Fruit fly (Drosophila melanogaster) whole organism, prepupa: ENCODE data around the gene stv.

Experiments
- Blimp-1 ChIP-seq: fragments of 200-800 bp; sonication (Bioruptor generic); optimal IDR thresholded peaks from 3 replicates; lab custom pipeline; 2017; ENCODE audit warnings: missing biosample characterization, missing genetic modification characterization, mild to moderate bottlenecking, moderate library complexity, missing genetic modification reagents
- CG10631 ChIP-seq: fragments of 200-800 bp; sonication (Bioruptor generic); optimal IDR thresholded peaks from 2 replicates; lab custom pipeline; 2016; ENCODE audit warnings: missing biosample characterization, missing genetic modification characterization
- CG11902 ChIP-seq: fragments of 200-800 bp; sonication (Bioruptor generic); optimal IDR thresholded peaks from 3 replicates; lab custom pipeline; 2016; ENCODE audit warnings: missing biosample characterization, missing genetic modification characterization
- CG15336 ChIP-seq: fragments of 200-800 bp; sonication (Bioruptor generic); IDR thresholded peaks from 2 replicates; pipeline ENCODE4 v1.3.6; 2022; ENCODE audit warnings: missing biosample characterization, missing genetic modification characterization
- CG1621 ChIP-seq: fragments of 200-800 bp; sonication (Bioruptor generic); optimal IDR thresholded peaks from 3 replicates; lab custom pipeline; 2018; ENCODE audit warnings: missing biosample characterization, mild to moderate bottlenecking, missing genetic modification characterization
- CG3032 ChIP-seq: fragments of 200-800 bp; optimal IDR thresholded peaks from 2 replicates; lab custom pipeline; 2019; ENCODE audit warnings: missing biosample characterization, mild to moderate bottlenecking, missing genetic modification characterization, moderate library complexity
- CG31627 ChIP-seq: fragments of 200-800 bp; sonication (Bioruptor generic); optimal IDR thresholded peaks from 3 replicates; lab custom pipeline; 2016; ENCODE audit warnings: missing biosample characterization, missing genetic modification characterization
- CG3919 ChIP-seq: fragments of 200-800 bp; sonication (Bioruptor generic); optimal IDR thresholded peaks from 3 replicates; lab custom pipeline; 2016; ENCODE audit warnings: missing biosample characterization, missing genetic modification characterization
- CG6163 ChIP-seq: fragments of 200-800 bp; sonication (Bioruptor generic); IDR thresholded peaks from 3 replicates; pipeline ENCODE4 v1.3.6; 2022; ENCODE audit warnings: missing biosample characterization, missing genetic modification characterization
- CG6808 ChIP-seq: fragments of 200-800 bp; sonication (Bioruptor generic); optimal IDR thresholded peaks from 3 replicates; lab custom pipeline; 2017; ENCODE audit warnings: missing biosample characterization, missing genetic modification characterization, mild to moderate bottlenecking, moderate library complexity, missing genetic modification reagents
- CG6854 ChIP-seq: fragments of 200-800 bp; sonication (Bioruptor generic); optimal IDR thresholded peaks from 2 replicates; lab custom pipeline; 2017; ENCODE audit warnings: missing biosample characterization, mild to moderate bottlenecking, missing genetic modification characterization
- CG8119 ChIP-seq: fragments of 200-800 bp; sonication (Bioruptor generic); IDR thresholded peaks from 3 replicates; pipeline ENCODE4 v1.3.6; 2022; ENCODE audit warnings: missing biosample characterization, missing genetic modification characterization
- CG8319 ChIP-seq: fragments of 200-800 bp; sonication (Bioruptor generic); optimal IDR thresholded peaks from 3 replicates; lab custom pipeline; 2016; ENCODE audit warnings: missing biosample characterization, missing genetic modification characterization
- CG9139 ChIP-seq: fragments of 200-800 bp; sonication (Bioruptor generic); optimal IDR thresholded peaks from 3 replicates; lab custom pipeline; 2017; ENCODE audit warnings: missing biosample characterization, mild to moderate bottlenecking, missing genetic modification characterization
- Eip75B ChIP-seq: fragments of 200-800 bp; sonication (Bioruptor generic); optimal IDR thresholded peaks from 3 replicates; lab custom pipeline; 2016; ENCODE audit warnings: missing biosample characterization, missing genetic modification characterization
- Eip78C ChIP-seq: fragments of 200-800 bp; sonication (Bioruptor generic); peaks from one replicate; lab custom pipeline; 2016; ENCODE audit warnings: missing biosample characterization, missing genetic modification characterization
- Eip93F ChIP-seq: fragments of 200-800 bp; sonication (Bioruptor generic); optimal IDR thresholded peaks from 2 replicates; lab custom pipeline; 2016; ENCODE audit warnings: missing biosample characterization, mild to moderate bottlenecking, missing genetic modification characterization
- Ets21C ChIP-seq: fragments of 200-800 bp; sonication (Bioruptor generic); optimal IDR thresholded peaks from 3 replicates; lab custom pipeline; 2016; ENCODE audit warnings: missing biosample characterization, missing genetic modification characterization
- Ets96B ChIP-seq: fragments of 200-800 bp; optimal IDR thresholded peaks from 2 replicates; lab custom pipeline; 2019; ENCODE audit warnings: missing biosample characterization, mild to moderate bottlenecking, missing genetic modification characterization, moderate library complexity
- Gug ChIP-seq: fragments of 200-800 bp; sonication (Bioruptor generic); IDR thresholded peaks from 2 replicates; pipeline ENCODE4 v1.3.6; 2022; ENCODE audit warnings: missing biosample characterization, missing genetic modification characterization
- Hr38 ChIP-seq: sonication (Bioruptor generic); optimal IDR thresholded peaks from 2 replicates; lab custom pipeline; 2016; ENCODE audit warnings: missing biosample characterization, missing genetic modification characterization
- Hr39 ChIP-seq: fragments of 200-800 bp; sonication (Bioruptor generic); optimal IDR thresholded peaks from 2 replicates; lab custom pipeline; 2016; ENCODE audit warnings: missing biosample characterization, missing genetic modification characterization
- Met ChIP-seq: fragments of 200-800 bp; sonication (Bioruptor generic); optimal IDR thresholded peaks from 3 replicates; lab custom pipeline; 2016; ENCODE audit warnings: missing biosample characterization, missing genetic modification characterization
- OdsH ChIP-seq: fragments of 200-800 bp; sonication (Bioruptor generic); optimal IDR thresholded peaks from 3 replicates; lab custom pipeline; 2016; ENCODE audit warnings: missing biosample characterization, missing genetic modification characterization
- Smox ChIP-seq: fragments of 200-800 bp; sonication (Bioruptor generic); optimal IDR thresholded peaks from 3 replicates; lab custom pipeline; 2016; ENCODE audit warnings: missing biosample characterization, missing genetic modification characterization
- achi ChIP-seq: fragments of 200-800 bp; sonication (Bioruptor generic); optimal IDR thresholded peaks from 3 replicates; lab custom pipeline; 2016; ENCODE audit warnings: missing biosample characterization, missing genetic modification characterization
- acj6 ChIP-seq: fragments of 200-800 bp; sonication (Bioruptor generic); optimal IDR thresholded peaks from 3 replicates; lab custom pipeline; 2016; ENCODE audit warnings: missing biosample characterization, missing genetic modification characterization
- dac ChIP-seq: fragments of 200-800 bp; sonication (Bioruptor generic); optimal IDR thresholded peaks from 2 replicates; lab custom pipeline; 2017; ENCODE audit warnings: missing biosample characterization, mild to moderate bottlenecking, missing genetic modification characterization
- eg ChIP-seq: fragments of 200-800 bp; sonication (Bioruptor generic); IDR thresholded peaks from 3 replicates; pipeline ENCODE4 v1.3.6; 2022; ENCODE audit warnings: missing biosample characterization, missing genetic modification characterization
- fd85E ChIP-seq: fragments of 200-800 bp; sonication (Bioruptor generic); optimal IDR thresholded peaks from 3 replicates; lab custom pipeline; 2016; ENCODE audit warnings: missing biosample characterization, missing genetic modification characterization
- fkh ChIP-seq: fragments of 200-800 bp; sonication (Bioruptor generic); optimal IDR thresholded peaks from 3 replicates; lab custom pipeline; 2017; ENCODE audit warnings: missing biosample characterization, mild to moderate bottlenecking, missing genetic modification characterization, moderate library complexity
- lz ChIP-seq: fragments of 200-800 bp; sonication (Bioruptor generic); optimal IDR thresholded peaks from 3 replicates; lab custom pipeline; 2016; ENCODE audit warnings: missing biosample characterization, missing genetic modification characterization
- pdm3 ChIP-seq: fragments of 200-800 bp; sonication (Bioruptor generic); optimal IDR thresholded peaks from 3 replicates; lab custom pipeline; 2016; ENCODE audit warnings: missing biosample characterization, missing genetic modification characterization
- salr ChIP-seq, 2 experiments: fragments of 200-800 bp; sonication (Bioruptor generic); optimal IDR thresholded peaks; 3 replicates each; lab custom pipeline; 2016 to 2018; ENCODE audit warnings: missing biosample characterization in 2 of 2, missing genetic modification characterization in 2 of 2, mild to moderate bottlenecking in 1 of 2
- spab ChIP-seq: fragments of 200-800 bp; sonication (Bioruptor generic); optimal IDR thresholded peaks from 2 replicates; lab custom pipeline; 2017; ENCODE audit warnings: missing biosample characterization, mild to moderate bottlenecking, missing genetic modification characterization, missing genetic modification reagents
- svp ChIP-seq: fragments of 200-800 bp; sonication (Bioruptor generic); peaks from one replicate; lab custom pipeline; 2016; ENCODE audit warnings: missing biosample characterization, missing genetic modification characterization
- topi ChIP-seq: fragments of 200-800 bp; sonication (Bioruptor generic); optimal IDR thresholded peaks from 3 replicates; lab custom pipeline; 2016; ENCODE audit warnings: missing biosample characterization, missing genetic modification characterization
- vri ChIP-seq: fragments of 200-800 bp; sonication (Bioruptor generic); optimal IDR thresholded peaks from 3 replicates; lab custom pipeline; 2016; ENCODE audit warnings: missing biosample characterization, mild to moderate bottlenecking, missing genetic modification characterization

The stv gene

dm6 chr3L:13477453-13478184 lies at the start of gene stv:
Gene stv, plus strand, starts transcription at chr3L:13477541.
- no peak for TF ChIP-seq Eip93F (GFP tag; lab: Kevin White, UChicago)
- TF ChIP-seq CG6163 (GFP tag; lab: Robert Waterston, UW), result peak; percentile 50; the same call in 1 of the 3 replicates
- no peak for TF ChIP-seq lz (GFP tag; lab: Kevin White, UChicago)
- no peak for TF ChIP-seq CG8319 (GFP tag; lab: Kevin White, UChicago)
- no peak for TF ChIP-seq Ets21C (GFP tag; lab: Kevin White, UChicago)
- no peak for TF ChIP-seq fd85E (GFP tag; lab: Kevin White, UChicago)
- no peak for TF ChIP-seq Hr38 (GFP tag; lab: Kevin White, UChicago)
- TF ChIP-seq Eip78C, result peak; percentile 77
- TF ChIP-seq CG6854 (GFP tag; lab: Kevin White, UChicago), result peak; percentile 15
- peak; percentile 35 for TF ChIP-seq CG1621 (tag; lab: Kevin White, UChicago)
- TF ChIP-seq achi (GFP tag; lab: Kevin White, UChicago), result no peak
- TF ChIP-seq acj6 (GFP tag; lab: Kevin White, UChicago), result no peak
- TF ChIP-seq spab, result no peak
- TF ChIP-seq svp, result peak; percentile 68
- no peak for TF ChIP-seq Blimp-1 (GFP tag; lab: Kevin White, UChicago)
- TF ChIP-seq Eip75B (GFP tag; lab: Kevin White, UChicago), result no peak
- no peak for TF ChIP-seq CG10631 (GFP tag; lab: Kevin White, UChicago)
- TF ChIP-seq CG31627 (GFP tag; lab: Kevin White, UChicago), result no peak
- TF ChIP-seq Met (GFP tag; lab: Kevin White, UChicago), result no peak
- no peak for TF ChIP-seq Ets96B (tag; lab: Kevin White, UChicago)
- TF ChIP-seq vri, result peak; percentile 47
- TF ChIP-seq Hr39, result no peak
- no peak for TF ChIP-seq Gug (GFP tag; lab: Robert Waterston, UW)
- no peak for TF ChIP-seq CG3032
- no peak for TF ChIP-seq dac (GFP tag; lab: Kevin White, UChicago)
- no peak for TF ChIP-seq CG6808 (GFP tag; lab: Kevin White, UChicago)
- TF ChIP-seq eg (GFP tag; lab: Robert Waterston, UW), result peak; percentile 23; the same call in 1 of the 3 replicates
- TF ChIP-seq CG8119, result peak; percentile 33; the same call in 2 of the 3 replicates
- no peak for TF ChIP-seq CG3919 (GFP tag; lab: Kevin White, UChicago)
- no peak for TF ChIP-seq pdm3 (GFP tag; lab: Kevin White, UChicago)
- TF ChIP-seq, all 60 proteins: peak for 8

dm6 chr3L:13430171-13430570 lies 47.2 kb upstream of the stv start:
- TF ChIP-seq Ets96B (tag; lab: Kevin White, UChicago) (no peak), Smox (GFP tag; lab: Kevin White, UChicago) (no peak), CG11902 (GFP tag; lab: Kevin White, UChicago) (no peak), achi (GFP tag; lab: Kevin White, UChicago) (no peak), Ets21C (GFP tag; lab: Kevin White, UChicago) (no peak), CG3032 (no peak), salr (GFP tag; optimal IDR thresholded peaks at IDR 0.05; lab: Kevin White, UChicago) (no peak), Hr38 (GFP tag; lab: Kevin White, UChicago) (no peak), Eip78C (no peak), CG15336 (GFP tag; lab: Robert Waterston, UW) (no peak), Met (GFP tag; lab: Kevin White, UChicago) (no peak), CG9139 (GFP tag; lab: Kevin White, UChicago) (no peak), topi (GFP tag; lab: Kevin White, UChicago) (no peak), OdsH (GFP tag; lab: Kevin White, UChicago) (no peak), fkh (no peak), Eip75B (GFP tag; lab: Kevin White, UChicago) (no peak), lz (GFP tag; lab: Kevin White, UChicago) (no peak), Blimp-1 (GFP tag; lab: Kevin White, UChicago) (no peak)
